Fruit fly (Drosophila melanogaster) whole organism, embryonic: ENCODE results near the gene Nle.

Experiments used
- Aef1 ChIP-seq: fragments of 200-800 bp; sonication (Bioruptor generic); IDR thresholded peaks from 3 replicates; pipeline ENCODE4 v1.3.6; 2022; ENCODE audit warnings: missing biosample characterization, missing genetic modification characterization
- CG12155 ChIP-seq: fragments of 200-800 bp; sonication (Bioruptor generic); optimal IDR thresholded peaks from 3 replicates; lab custom pipeline; 2016; ENCODE audit warnings: missing biosample characterization, missing genetic modification characterization
- CG12219 ChIP-seq: fragments of 200-800 bp; sonication (Bioruptor generic); optimal IDR thresholded peaks from 3 replicates; lab custom pipeline; 2018; ENCODE audit warnings: missing biosample characterization, mild to moderate bottlenecking, missing genetic modification characterization
- CG12942 ChIP-seq: fragments of 200-800 bp; sonication (Bioruptor generic); optimal IDR thresholded peaks from 3 replicates; lab custom pipeline; 2016; ENCODE audit warnings: missing biosample characterization, missing genetic modification characterization
- CG13424 ChIP-seq: fragments of 200-800 bp; sonication (Bioruptor generic); optimal IDR thresholded peaks from 2 replicates; lab custom pipeline; 2019; ENCODE audit warnings: missing biosample characterization, mild to moderate bottlenecking, missing genetic modification characterization, moderate library complexity
- CG15073 ChIP-seq: fragments of 200-800 bp; sonication (Bioruptor generic); optimal IDR thresholded peaks from 2 replicates; lab custom pipeline; 2016; ENCODE audit warnings: missing biosample characterization, missing genetic modification characterization
- CG1602 ChIP-seq: fragments of 200-800 bp; sonication (Bioruptor generic); optimal IDR thresholded peaks from 3 replicates; lab custom pipeline; 2016; ENCODE audit warnings: missing biosample characterization, missing genetic modification characterization
- CG16863 ChIP-seq: fragments of 200-800 bp; sonication (Bioruptor generic); optimal IDR thresholded peaks from 3 replicates; lab custom pipeline; 2016; ENCODE audit warnings: missing biosample characterization, missing genetic modification characterization
- CG17385 ChIP-seq: fragments of 200-800 bp; sonication (Bioruptor generic); optimal IDR thresholded peaks from 3 replicates; lab custom pipeline; 2018; ENCODE audit warnings: missing biosample characterization, mild to moderate bottlenecking, missing genetic modification characterization
- CG18619 ChIP-seq: fragments of 200-800 bp; sonication (Bioruptor generic); optimal IDR thresholded peaks from 3 replicates; lab custom pipeline; 2017; ENCODE audit warnings: missing biosample characterization, mild to moderate bottlenecking, missing genetic modification characterization
- CG30020 ChIP-seq: fragments of 200-800 bp; optimal IDR thresholded peaks from 2 replicates; lab custom pipeline; 2019; ENCODE audit warnings: missing biosample characterization, mild to moderate bottlenecking, missing genetic modification characterization, moderate library complexity
- CG30403 ChIP-seq: fragments of 200-800 bp; sonication (Bioruptor generic); optimal IDR thresholded peaks from 3 replicates; lab custom pipeline; 2016; ENCODE audit warnings: missing biosample characterization, missing genetic modification characterization
- CG32532 ChIP-seq: fragments of 200-800 bp; sonication (Bioruptor generic); IDR thresholded peaks from 2 replicates; pipeline ENCODE4 v1.3.6; 2022; ENCODE audit warnings: missing biosample characterization, missing genetic modification characterization
- CG34376 ChIP-seq: fragments of 200-800 bp; sonication (Bioruptor generic); optimal IDR thresholded peaks from 2 replicates; lab custom pipeline; 2018; ENCODE audit warnings: missing biosample characterization, mild to moderate bottlenecking, missing genetic modification characterization
- CG34422 ChIP-seq: fragments of 200-800 bp; sonication (Bioruptor generic); IDR thresholded peaks from 3 replicates; pipeline ENCODE4 v1.3.6; 2022; ENCODE audit warnings: missing biosample characterization, missing genetic modification characterization
- CG6791 ChIP-seq: fragments of 200-800 bp; sonication (Bioruptor generic); IDR thresholded peaks from 3 replicates; pipeline ENCODE4 v1.3.6; 2022; ENCODE audit warnings: missing biosample characterization, missing genetic modification characterization; ENCODE audit not compliant: partially characterized antibody
- CG7745 ChIP-seq: fragments of 200-800 bp; sonication (Bioruptor generic); optimal IDR thresholded peaks from 2 replicates; lab custom pipeline; 2018; ENCODE audit warnings: missing biosample characterization, mild to moderate bottlenecking, missing genetic modification characterization, moderate library complexity
- CG8290 ChIP-seq, 3 experiments: fragments of 200-800 bp; sonication (Bioruptor generic); optimal IDR thresholded peaks; 2 replicates each; lab custom pipeline; 2016 to 2019; ENCODE audit warnings: missing biosample characterization in 3 of 3, missing genetic modification characterization in 3 of 3, mild to moderate bottlenecking in 2 of 3, moderate library complexity in 1 of 3
- CG9609 ChIP-seq: fragments of 200-800 bp; sonication (Bioruptor generic); optimal IDR thresholded peaks from 3 replicates; lab custom pipeline; 2016; ENCODE audit warnings: missing biosample characterization, missing genetic modification characterization
- CrebB ChIP-seq: fragments of 200-800 bp; sonication (Bioruptor generic); optimal IDR thresholded peaks from 3 replicates; lab custom pipeline; 2018; ENCODE audit warnings: missing biosample characterization, mild to moderate bottlenecking, missing genetic modification characterization
- Dip2 ChIP-seq: fragments of 200-800 bp; sonication (Bioruptor generic); IDR thresholded peaks from 2 replicates; pipeline ENCODE4 v1.3.6; 2022; ENCODE audit warnings: missing biosample characterization, missing genetic modification characterization
- Elba2 ChIP-seq: fragments of 200-800 bp; sonication (Bioruptor generic); optimal IDR thresholded peaks from 3 replicates; lab custom pipeline; 2016; ENCODE audit warnings: missing biosample characterization, missing genetic modification characterization
- HLHmδ ChIP-seq: fragments of 200-800 bp; sonication (Bioruptor generic); optimal IDR thresholded peaks from 2 replicates; lab custom pipeline; 2018; ENCODE audit warnings: missing biosample characterization, mild to moderate bottlenecking, missing genetic modification characterization, moderate library complexity
- Hr3 ChIP-seq: fragments of 200-800 bp; sonication (Bioruptor generic); optimal IDR thresholded peaks from 3 replicates; lab custom pipeline; 2016; ENCODE audit warnings: missing biosample characterization, missing genetic modification characterization
- Mad ChIP-seq: fragments of 200-800 bp; sonication (Bioruptor generic); optimal IDR thresholded peaks from 2 replicates; lab custom pipeline; 2016; ENCODE audit warnings: missing biosample characterization, missing genetic modification characterization
- Ptx1 ChIP-seq: fragments of 200-800 bp; sonication (Bioruptor generic); IDR thresholded peaks from 2 replicates; pipeline ENCODE4 v1.3.6; 2022; ENCODE audit warnings: missing biosample characterization, missing genetic modification characterization
- Taf1 ChIP-seq: fragments of 200-800 bp; sonication (Bioruptor generic); IDR thresholded peaks from 2 replicates; pipeline ENCODE4 v1.3.6; 2022; ENCODE audit warnings: missing biosample characterization, missing genetic modification characterization
- cad ChIP-seq: fragments of >200 bp; optimal IDR thresholded peaks from 2 replicates; lab custom pipeline; 2017; ENCODE audit warnings: missing biosample characterization, missing genetic modification characterization
- caup ChIP-seq: fragments of 200-800 bp; sonication (Bioruptor generic); optimal IDR thresholded peaks from 3 replicates; lab custom pipeline; 2017; ENCODE audit warnings: missing biosample characterization, mild to moderate bottlenecking, missing genetic modification characterization, moderate library complexity; ENCODE audit not compliant: severe bottlenecking
- dysf ChIP-seq: fragments of 200-800 bp; sonication (Bioruptor generic); IDR thresholded peaks from 3 replicates; pipeline ENCODE4 v1.3.6; 2022; ENCODE audit warnings: missing biosample characterization, missing genetic modification characterization
- ems ChIP-seq: fragments of 200-800 bp; sonication (Bioruptor generic); optimal IDR thresholded peaks from 3 replicates; lab custom pipeline; 2016; ENCODE audit warnings: missing biosample characterization, missing genetic modification characterization
- en ChIP-seq: fragments of 200-800 bp; sonication (Bioruptor generic); optimal IDR thresholded peaks from 2 replicates; lab custom pipeline; 2016; ENCODE audit warnings: missing biosample characterization, missing genetic modification characterization
- fu2 ChIP-seq: fragments of 200-800 bp; sonication (Bioruptor generic); optimal IDR thresholded peaks from 2 replicates; lab custom pipeline; 2016; ENCODE audit warnings: missing biosample characterization, missing genetic modification characterization
- gem ChIP-seq: fragments of 200-800 bp; sonication (Bioruptor generic); optimal IDR thresholded peaks from 2 replicates; lab custom pipeline; 2019; ENCODE audit warnings: missing biosample characterization, mild to moderate bottlenecking, missing genetic modification characterization, moderate library complexity
- grau ChIP-seq: fragments of 200-800 bp; optimal IDR thresholded peaks from 3 replicates; lab custom pipeline; 2019; ENCODE audit warnings: missing biosample characterization, mild to moderate bottlenecking, missing genetic modification characterization, moderate library complexity
- gro ChIP-seq: fragments of 200-800 bp; sonication (Bioruptor generic); optimal IDR thresholded peaks from 2 replicates; lab custom pipeline; 2016; ENCODE audit warnings: missing biosample characterization, missing genetic modification characterization
- insv ChIP-seq, 2 experiments: fragments of 200-800 bp; sonication (Bioruptor generic); optimal IDR thresholded peaks; 3 replicates each; lab custom pipeline; 2016 to 2018; ENCODE audit warnings: missing biosample characterization in 2 of 2, missing genetic modification characterization in 2 of 2
- jigr1 ChIP-seq: fragments of 200-800 bp; sonication (Bioruptor generic); IDR thresholded peaks from 3 replicates; pipeline ENCODE4 v1.3.6; 2022; ENCODE audit warnings: missing biosample characterization, missing genetic modification characterization
- kay ChIP-seq: fragments of 200-800 bp; sonication (Bioruptor generic); optimal IDR thresholded peaks from 2 replicates; lab custom pipeline; 2016; ENCODE audit warnings: missing biosample characterization, missing genetic modification characterization
- lbe ChIP-seq: fragments of 200-800 bp; sonication (Bioruptor generic); optimal IDR thresholded peaks from 2 replicates; lab custom pipeline; 2016; ENCODE audit warnings: missing biosample characterization, mild to moderate bottlenecking, missing genetic modification characterization
- mld ChIP-seq: fragments of 200-800 bp; sonication (Bioruptor generic); IDR thresholded peaks from 3 replicates; pipeline ENCODE4 v1.3.6; 2022; ENCODE audit warnings: missing biosample characterization, missing genetic modification characterization; ENCODE audit not compliant: partially characterized antibody
- oc ChIP-seq: fragments of 200-800 bp; sonication (Bioruptor generic); optimal IDR thresholded peaks from 2 replicates; lab custom pipeline; 2018; ENCODE audit warnings: missing biosample characterization, mild to moderate bottlenecking, missing genetic modification characterization, moderate library complexity
- pan ChIP-seq, 4 experiments: fragments of >200 bp in 3 of 4; fragments of 200-800 bp in 1 of 4; sonication (Bioruptor generic) in 1 of 4; optimal IDR thresholded peaks in 3 of 4; IDR thresholded peaks in 1 of 4; 2 replicates each; pipeline versions ENCODE4 v1.3.6 to Lab custom; 2017 to 2022; ENCODE audit warnings: missing biosample characterization in 2 of 4, missing genetic modification characterization in 2 of 4, mixed read lengths in 1 of 4
- rib ChIP-seq: fragments of 200-800 bp; sonication (Bioruptor generic); IDR thresholded peaks from 2 replicates; pipeline ENCODE4 v1.3.6; 2022; ENCODE audit warnings: missing biosample characterization, missing genetic modification characterization
- sd ChIP-seq: fragments of 200-800 bp; sonication (Bioruptor generic); optimal IDR thresholded peaks from 3 replicates; lab custom pipeline; 2018; ENCODE audit warnings: missing biosample characterization, mild to moderate bottlenecking, missing genetic modification characterization, moderate library complexity
- shn ChIP-seq: fragments of 200-800 bp; sonication (Bioruptor generic); optimal IDR thresholded peaks from 3 replicates; lab custom pipeline; 2016; ENCODE audit warnings: missing biosample characterization, missing genetic modification characterization
- sim ChIP-seq: fragments of 200-800 bp; sonication (Bioruptor generic); IDR thresholded peaks from 2 replicates; pipeline ENCODE4 v1.3.6; 2022; ENCODE audit warnings: missing biosample characterization, missing genetic modification characterization
- slp2 ChIP-seq: fragments of 200-800 bp; sonication (Bioruptor generic); optimal IDR thresholded peaks from 2 replicates; lab custom pipeline; 2016; ENCODE audit warnings: missing biosample characterization, missing genetic modification characterization
- tap ChIP-seq: fragments of 200-800 bp; optimal IDR thresholded peaks from 3 replicates; lab custom pipeline; 2019; ENCODE audit warnings: missing biosample characterization, mild to moderate bottlenecking, missing genetic modification characterization, moderate library complexity
- trem ChIP-seq: fragments of 200-800 bp; optimal IDR thresholded peaks from 3 replicates; lab custom pipeline; 2019; ENCODE audit warnings: missing biosample characterization, mild to moderate bottlenecking, missing genetic modification characterization, moderate library complexity

Nle gene

DNA sequence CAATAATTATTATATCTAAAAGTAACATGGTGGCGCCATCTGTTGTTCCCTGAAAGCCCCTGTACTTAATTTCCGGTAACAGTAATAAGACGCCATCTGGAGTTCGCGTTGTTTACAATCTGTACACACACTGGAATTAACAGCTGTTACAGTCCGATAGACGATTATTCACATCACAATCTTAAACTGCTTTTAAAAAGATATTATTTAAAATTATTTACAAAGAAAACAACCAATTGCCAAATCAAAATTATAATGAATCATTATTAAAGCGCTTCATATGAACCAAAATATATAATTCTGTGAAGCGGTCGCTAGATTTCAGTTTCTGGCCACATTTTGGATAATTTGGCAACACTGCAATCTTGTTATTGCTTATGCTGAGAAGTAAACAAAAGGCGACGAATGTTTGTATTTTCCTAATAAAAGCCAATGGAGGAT, 34.5 kb upstream of the Nle start, which contains the start of gene CG13689 (continued):
- peak; percentile 10 for TF ChIP-seq Mad (GFP tag; lab: Kevin White, UChicago)
- TF ChIP-seq gro (GFP tag; lab: Kevin White, UChicago): no peak
- TF ChIP-seq CG30020 (tag; lab: Kevin White, UChicago): no peak
- no peak for TF ChIP-seq kay (GFP tag; lab: Kevin White, UChicago)
- TF ChIP-seq CG34376 (GFP tag; lab: Kevin White, UChicago): no peak
- peak in 1 of 2 experiments; percentile 55 for TF ChIP-seq insv (GFP tag; optimal IDR thresholded peaks at IDR 0.05; lab: Kevin White, UChicago)
- TF ChIP-seq CG6791 (GFP tag; lab: Robert Waterston, UW): no peak
- TF ChIP-seq CG18619 (GFP tag; lab: Kevin White, UChicago): no peak
- TF ChIP-seq Hr3: peak; percentile 67
- TF ChIP-seq Dip2 (GFP tag; lab: Robert Waterston, UW): peak; percentile 99
- peak; percentile 39 for TF ChIP-seq CG13424 (tag; lab: Kevin White, UChicago)
- peak; percentile 13 for TF ChIP-seq fu2 (GFP tag; lab: Kevin White, UChicago)
- TF ChIP-seq jigr1 (GFP tag; lab: Robert Waterston, UW): no peak
- TF ChIP-seq CG15073 (GFP tag; lab: Kevin White, UChicago): peak; percentile 11
- 0 out of 2 replicates have a peak, but pooled peaks have one; percentile 27 for TF ChIP-seq Taf1
- no peak for TF ChIP-seq en
- no peak for TF ChIP-seq slp2 (GFP tag; lab: Kevin White, UChicago)
- peak; percentile 10 for TF ChIP-seq tap (tag; lab: Kevin White, UChicago)
- peak; percentile 49 for TF ChIP-seq CG8290 (GFP tag; optimal IDR thresholded peaks at IDR 0.05; lab: Kevin White, UChicago)
- no peak for TF ChIP-seq CG8290 (tag; optimal IDR thresholded peaks at IDR 0.05; lab: Kevin White, UChicago)
- peak; percentile 12 for TF ChIP-seq CG12155 (GFP tag; lab: Kevin White, UChicago)
- peak; percentile 71 for TF ChIP-seq dysf (GFP tag; lab: Robert Waterston, UW)
- TF ChIP-seq sim (GFP tag; lab: Robert Waterston, UW): no peak
- no peak for TF ChIP-seq shn (GFP tag; lab: Kevin White, UChicago)
- TF ChIP-seq CG9609 (GFP tag; lab: Kevin White, UChicago): no peak
- TF ChIP-seq pan (optimal IDR thresholded peaks at IDR 0.05; lab: Kevin White, UChicago): no peak
- no peak for TF ChIP-seq pan (GFP tag; optimal IDR thresholded peaks at IDR 0.05 in 1 of 2, IDR thresholded peaks at IDR 0.05 in 1 of 2)
- no peak for TF ChIP-seq CG12219 (GFP tag; lab: Kevin White, UChicago)
- TF ChIP-seq caup (GFP tag; lab: Kevin White, UChicago): peak; percentile 32
- no peak for TF ChIP-seq lbe (GFP tag; lab: Kevin White, UChicago)
- TF ChIP-seq CG7745 (tag; lab: Kevin White, UChicago): no peak
- peak; percentile 32 for TF ChIP-seq ems (GFP tag; lab: Kevin White, UChicago)
- TF ChIP-seq cad: no peak
- no peak for TF ChIP-seq CrebB (tag; lab: Kevin White, UChicago)
- TF ChIP-seq trem: peak; percentile 85
- TF ChIP-seq CG17385 (GFP tag; lab: Kevin White, UChicago): no peak
- peak; percentile 67 for TF ChIP-seq gem (tag; lab: Kevin White, UChicago)
- peak; percentile 83 for TF ChIP-seq CG32532
- peak; percentile 0 for TF ChIP-seq CG12942
- peak; percentile 27 for TF ChIP-seq CG16863
- TF ChIP-seq sd (tag; lab: Kevin White, UChicago): no peak
- TF ChIP-seq mld (GFP tag; lab: Robert Waterston, UW): no peak
- TF ChIP-seq CG34422 (GFP tag; lab: Robert Waterston, UW): peak; percentile 72
- TF ChIP-seq grau (tag; lab: Kevin White, UChicago): peak; percentile 52
- no peak for TF ChIP-seq Elba2 (GFP tag; lab: Kevin White, UChicago)
- no peak for TF ChIP-seq rib
- peak; percentile 68 for TF ChIP-seq CG30403
- TF ChIP-seq CG1602: peak; percentile 59
- no peak for TF ChIP-seq oc (tag; lab: Kevin White, UChicago)
- TF ChIP-seq Aef1 (GFP tag; lab: Robert Waterston, UW): peak; percentile 46; the same call in 1 of the 3 replicates
- TF ChIP-seq Ptx1 (GFP tag; lab: Robert Waterston, UW): peak; percentile 65
- TF ChIP-seq HLHmδ (GFP tag; lab: Kevin White, UChicago): no peak
